Worm (Caenorhabditis elegans) whole organism, midembryonic: ENCODE data around the gene B0244.5.

Experiments used
- T22C8.4 ChIP-seq: fragments of 200-800 bp; sonication (Bioruptor generic); IDR thresholded peaks from 2 replicates; pipeline ENCODE4 v1.3.6; 2022; ENCODE audit warnings: missing genetic modification characterization, missing compliant biosample characterization
- cog-1 ChIP-seq: sonication (generic microtip); optimal IDR thresholded peaks from 2 replicates; lab custom pipeline; 2016; ENCODE audit warnings: missing genetic modification characterization, missing compliant biosample characterization
- flt-1 ChIP-seq: fragments of 200-800 bp; sonication (Bioruptor generic); IDR thresholded peaks from 2 replicates; pipeline ENCODE4 v1.3.6; 2022; ENCODE audit warnings: missing genetic modification characterization, missing compliant biosample characterization
- klf-2 ChIP-seq: fragments of 200-800 bp; sonication (Bioruptor generic); conservative IDR thresholded peaks from 2 replicates; pipeline ENCODE4 v1.3.6; 2022; ENCODE audit warnings: missing genetic modification reagents, missing genetic modification characterization, missing compliant biosample characterization
- med-1 ChIP-seq: sonication (generic microtip); optimal IDR thresholded peaks from 2 replicates; lab custom pipeline; 2017; ENCODE audit warnings: missing genetic modification characterization, mild to moderate bottlenecking, missing compliant biosample characterization, antibody characterized with exemption, missing genetic modification reagents; ENCODE audit not compliant: insufficient read depth
- ref-1 ChIP-seq: fragments of 200-800 bp; sonication (Bioruptor generic); conservative IDR thresholded peaks from 2 replicates; pipeline ENCODE4 v1.3.6; 2022; ENCODE audit warnings: missing genetic modification reagents, missing genetic modification characterization, missing compliant biosample characterization
- tab-1 ChIP-seq: fragments of 200-800 bp; sonication (Bioruptor generic); IDR thresholded peaks from 2 replicates; pipeline ENCODE4 v1.3.6; 2022; ENCODE audit warnings: missing genetic modification characterization, missing compliant biosample characterization
- ztf-23 ChIP-seq: fragments of 200-800 bp; sonication (Bioruptor generic); IDR thresholded peaks from 2 replicates; pipeline ENCODE4 v1.3.6; 2022; ENCODE audit warnings: missing genetic modification reagents, missing genetic modification characterization, missing compliant biosample characterization

DNA sequence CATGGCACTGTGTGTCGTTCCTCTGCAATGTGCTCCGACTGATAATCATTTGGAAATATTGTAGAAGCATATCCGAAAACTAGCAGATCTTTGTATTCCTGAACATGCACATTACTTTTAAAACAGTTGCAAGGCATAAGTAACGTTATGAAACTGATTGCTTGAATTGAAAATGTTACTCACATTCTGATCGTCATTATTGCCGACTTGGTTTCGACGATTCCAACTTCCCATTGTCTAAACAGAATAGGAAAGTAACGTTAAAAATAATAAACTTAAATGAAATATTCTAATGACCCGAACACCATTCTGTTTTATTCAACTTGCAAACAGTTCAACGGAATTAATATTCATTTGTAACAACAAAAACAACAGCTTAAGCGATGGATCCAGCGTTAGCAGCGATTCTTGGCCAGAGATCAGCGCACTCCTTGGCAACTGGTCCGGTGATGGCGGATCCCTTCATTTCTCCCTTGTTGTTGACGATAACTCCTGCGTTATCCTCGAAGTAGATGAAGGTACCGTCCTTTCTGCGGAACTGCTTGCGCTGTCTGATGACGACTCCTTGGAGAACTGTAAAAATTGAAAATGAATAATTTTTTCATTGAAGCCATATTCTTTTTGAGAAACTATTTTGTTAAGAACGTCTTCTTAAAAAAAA, 39.3 kb upstream of the B0244.5 start, which contains the start of gene swp-1:
- TF ChIP-seq flt-1 (no peak), cog-1 (no peak), med-1 (no peak), ztf-23 (GFP tag; lab: Robert Waterston, UW) (no peak), tab-1 (GFP tag; lab: Robert Waterston, UW) (no peak), ref-1 (GFP tag; lab: Robert Waterston, UW) (no peak), klf-2 (GFP tag; lab: Robert Waterston, UW) (no peak), T22C8.4 (GFP tag; lab: Robert Waterston, UW) (no peak)
